Worm (Caenorhabditis elegans) whole organism, young adult: ENCODE measurements around the gene glct-6.

Experiments
- B0019.2 ChIP-seq: fragments of 200-800 bp; sonication (Bioruptor generic); conservative IDR thresholded peaks from 2 replicates; pipeline ENCODE4 v1.3.6; 2022; ENCODE audit warnings: missing genetic modification reagents, missing genetic modification characterization, missing compliant biosample characterization
- B0261.1 ChIP-seq: sonication (generic microtip); optimal IDR thresholded peaks from 2 replicates; lab custom pipeline; 2016; ENCODE audit warnings: mild to moderate bottlenecking, missing genetic modification characterization, moderate library complexity, missing compliant biosample characterization
- C06A6.2 ChIP-seq: fragments of 200-800 bp; sonication (Bioruptor generic); conservative IDR thresholded peaks from 2 replicates; pipeline ENCODE4 v1.3.6; 2022; ENCODE audit warnings: missing genetic modification characterization, missing compliant biosample characterization
- D2030.7 ChIP-seq: fragments of 200-800 bp; sonication (Bioruptor generic); IDR thresholded peaks from 2 replicates; pipeline ENCODE4 v1.3.6; 2022; ENCODE audit warnings: missing genetic modification reagents, missing genetic modification characterization, missing compliant biosample characterization
- F10E7.11 ChIP-seq: sonication (generic microtip); optimal IDR thresholded peaks from 2 replicates; lab custom pipeline; 2017; ENCODE audit warnings: mild to moderate bottlenecking, missing genetic modification characterization, moderate library complexity, missing compliant biosample characterization
- F23B12.7 ChIP-seq: sonication (generic microtip); optimal IDR thresholded peaks from 2 replicates; lab custom pipeline; 2017; ENCODE audit warnings: missing genetic modification characterization, mild to moderate bottlenecking, missing compliant biosample characterization, antibody characterized with exemption, moderate library complexity; ENCODE audit not compliant: insufficient read depth
- F33H1.4 ChIP-seq: fragments of 200-800 bp; sonication (Bioruptor generic); IDR thresholded peaks from 2 replicates; pipeline ENCODE4 v1.3.6; 2022; ENCODE audit warnings: missing genetic modification reagents, missing genetic modification characterization, missing compliant biosample characterization
- F37B4.10 ChIP-seq: fragments of 200-800 bp; sonication (Bioruptor generic); IDR thresholded peaks from 2 replicates; pipeline ENCODE4 v1.3.6; 2022; ENCODE audit warnings: missing genetic modification characterization, missing compliant biosample characterization
- F57C9.4 ChIP-seq: sonication (generic microtip); optimal IDR thresholded peaks from 2 replicates; lab custom pipeline; 2017; ENCODE audit warnings: mild to moderate bottlenecking, missing genetic modification characterization, missing compliant biosample characterization
- T07F8.4 ChIP-seq: sonication (generic microtip); optimal IDR thresholded peaks from 2 replicates; lab custom pipeline; 2016; ENCODE audit warnings: mild to moderate bottlenecking, missing genetic modification characterization, moderate library complexity, missing compliant biosample characterization
- Y53F4B.3 ChIP-seq: fragments of 200-800 bp; sonication (Bioruptor generic); IDR thresholded peaks from 2 replicates; pipeline ENCODE4 v1.3.6; 2022; ENCODE audit warnings: missing genetic modification reagents, missing genetic modification characterization, missing compliant biosample characterization
- Y53G8AR.9 ChIP-seq: fragments of 200-800 bp; sonication (Bioruptor generic); conservative IDR thresholded peaks from 2 replicates; pipeline ENCODE4 v1.3.6; 2022; ENCODE audit warnings: missing genetic modification reagents, missing genetic modification characterization, missing compliant biosample characterization
- Y79H2A.3 ChIP-seq: fragments of 200-800 bp; sonication (Bioruptor generic); conservative IDR thresholded peaks from 2 replicates; pipeline ENCODE4 v1.3.6; 2022; ENCODE audit warnings: missing genetic modification reagents, missing genetic modification characterization, missing compliant biosample characterization
- aptf-2 ChIP-seq: fragments of 200-800 bp; sonication (Bioruptor generic); conservative IDR thresholded peaks from 2 replicates; pipeline ENCODE4 v1.3.6; 2022; ENCODE audit warnings: missing genetic modification reagents, missing genetic modification characterization, missing compliant biosample characterization
- aptf-3 ChIP-seq: fragments of 200-800 bp; sonication (Bioruptor generic); IDR thresholded peaks from 2 replicates; pipeline ENCODE4 v1.3.6; 2022; ENCODE audit warnings: missing genetic modification characterization, missing compliant biosample characterization
- athp-1 ChIP-seq: sonication (generic microtip); optimal IDR thresholded peaks from 2 replicates; lab custom pipeline; 2017; ENCODE audit warnings: mild to moderate bottlenecking, missing genetic modification characterization, missing compliant biosample characterization
- attf-3 ChIP-seq: fragments of 200-800 bp; sonication (Bioruptor generic); conservative IDR thresholded peaks from 2 replicates; pipeline ENCODE4 v1.3.6; 2022; ENCODE audit warnings: missing genetic modification reagents, missing genetic modification characterization, missing compliant biosample characterization
- attf-5 ChIP-seq: fragments of 200-800 bp; sonication (Bioruptor generic); optimal IDR thresholded peaks from 2 replicates; lab custom pipeline; 2018; ENCODE audit warnings: mild to moderate bottlenecking, missing genetic modification characterization, missing compliant biosample characterization
- cebp-1 ChIP-seq, 2 experiments: fragments of 200-800 bp in 1 of 2; sonication (Bioruptor generic) in 1 of 2; sonication (generic microtip) in 1 of 2; IDR thresholded peaks in 1 of 2; optimal IDR thresholded peaks in 1 of 2; 2 replicates each; pipeline versions ENCODE4 v1.3.6 to Lab custom; 2017 to 2022; ENCODE audit warnings: missing compliant biosample characterization in 2 of 2, missing genetic modification characterization in 2 of 2, mild to moderate bottlenecking in 1 of 2, missing genetic modification reagents in 1 of 2, moderate library complexity in 1 of 2
- ceh-100 ChIP-seq: fragments of 200-800 bp; sonication (Bioruptor generic); IDR thresholded peaks from 2 replicates; pipeline ENCODE4 v1.3.6; 2022; ENCODE audit warnings: missing genetic modification reagents, missing genetic modification characterization, missing compliant biosample characterization
- ceh-40 ChIP-seq: fragments of 200-800 bp; sonication (Bioruptor generic); IDR thresholded peaks from 2 replicates; pipeline ENCODE4 v1.3.6; 2022; ENCODE audit warnings: missing genetic modification characterization, missing compliant biosample characterization
- dpff-1 ChIP-seq: sonication (generic microtip); optimal IDR thresholded peaks from 2 replicates; lab custom pipeline; 2017; ENCODE audit warnings: mild to moderate bottlenecking, missing genetic modification characterization, missing compliant biosample characterization
- dpl-1 ChIP-seq: fragments of 150-350 bp; optimal IDR thresholded peaks from 2 replicates; lab custom pipeline; 2014; ENCODE audit warnings: missing biosample characterization, missing genetic modification reagents, missing genetic modification characterization
- hmg-1.2 ChIP-seq: fragments of 200-800 bp; sonication (Bioruptor generic); IDR thresholded peaks from 2 replicates; pipeline ENCODE4 v1.3.6; 2022; ENCODE audit warnings: missing genetic modification reagents, missing genetic modification characterization, missing compliant biosample characterization
- let-607 ChIP-seq, 2 experiments: fragments of 200-800 bp in 1 of 2; sonication (Bioruptor generic) in 1 of 2; sonication (generic microtip) in 1 of 2; optimal IDR thresholded peaks; 2 replicates each; lab custom pipeline; 2016 to 2018; ENCODE audit warnings: mild to moderate bottlenecking in 2 of 2, missing compliant biosample characterization in 2 of 2, missing genetic modification characterization in 2 of 2, moderate library complexity in 2 of 2, missing genotype in 1 of 2
- lin-40 ChIP-seq: sonication (generic microtip); optimal IDR thresholded peaks from 2 replicates; lab custom pipeline; 2016; ENCODE audit warnings: missing genetic modification characterization, mild to moderate bottlenecking, missing compliant biosample characterization, missing genotype, missing genetic modification reagents
- lsl-1 ChIP-seq: fragments of 200-800 bp; sonication (Bioruptor generic); optimal IDR thresholded peaks from 2 replicates; lab custom pipeline; 2018; ENCODE audit warnings: mild to moderate bottlenecking, missing genetic modification characterization, moderate library complexity, missing compliant biosample characterization
- madf-6 ChIP-seq: fragments of 200-800 bp; sonication (Bioruptor generic); IDR thresholded peaks from 2 replicates; pipeline ENCODE4 v1.3.6; 2022; ENCODE audit warnings: missing genetic modification reagents, missing genetic modification characterization, missing compliant biosample characterization
- madf-8 ChIP-seq: fragments of 200-800 bp; sonication (Bioruptor generic); conservative IDR thresholded peaks from 2 replicates; pipeline ENCODE4 v1.3.6; 2022; ENCODE audit warnings: missing genetic modification reagents, missing genetic modification characterization, missing compliant biosample characterization
- nfya-1 ChIP-seq: sonication (generic microtip); optimal IDR thresholded peaks from 2 replicates; lab custom pipeline; 2017; ENCODE audit warnings: antibody characterized with exemption, missing compliant biosample characterization, missing genetic modification characterization, borderline replicate concordance; ENCODE audit not compliant: insufficient read depth
- nhr-27 ChIP-seq: fragments of 200-800 bp; sonication (Bioruptor generic); optimal IDR thresholded peaks from 2 replicates; lab custom pipeline; 2018; ENCODE audit warnings: mild to moderate bottlenecking, missing genetic modification characterization, moderate library complexity, missing compliant biosample characterization
- nhr-80 ChIP-seq: sonication (generic microtip); optimal IDR thresholded peaks from 2 replicates; lab custom pipeline; 2016; ENCODE audit warnings: missing genetic modification characterization, missing compliant biosample characterization
- pha-4 ChIP-seq: fragments of 150-350 bp; sonication (generic microtip); optimal IDR thresholded peaks from 2 replicates; lab custom pipeline; 2014; ENCODE audit warnings: missing biosample characterization, missing genetic modification reagents, missing genetic modification characterization
- rpc-1 ChIP-seq, 2 experiments: fragments of 150-350 bp in 1 of 2; sonication (generic microtip) in 1 of 2; optimal IDR thresholded peaks; 2 replicates each; lab custom pipeline; 2014 to 2018; ENCODE audit warnings: missing biosample characterization in 1 of 2, missing genetic modification characterization in 1 of 2, missing genetic modification reagents in 1 of 2, missing genotype in 1 of 2
- sea-2 ChIP-seq: fragments of 200-800 bp; sonication (Bioruptor generic); IDR thresholded peaks from 2 replicates; pipeline ENCODE4 v1.3.6; 2022; ENCODE audit warnings: missing genetic modification characterization, missing compliant biosample characterization
- snpc-4 ChIP-seq, 5 experiments: fragments of 150-350 bp in 1 of 5; sonication (generic microtip) in 4 of 5; optimal IDR thresholded peaks; 2 replicates each; lab custom pipeline; 2014 to 2018; ENCODE audit warnings: missing genetic modification characterization in 5 of 5, missing biosample characterization in 3 of 5, antibody characterized with exemption in 2 of 5, mild to moderate bottlenecking in 2 of 5, missing compliant biosample characterization in 2 of 5, missing genotype in 2 of 5, moderate library complexity in 2 of 5, missing genetic modification reagents in 1 of 5
- tbp1 ChIP-seq: fragments of 200-800 bp; sonication (Bioruptor generic); optimal IDR thresholded peaks from 2 replicates; lab custom pipeline; 2018; ENCODE audit warnings: mild to moderate bottlenecking, missing genetic modification characterization, missing compliant biosample characterization
- tlf-1 ChIP-seq: fragments of 200-800 bp; sonication (Bioruptor generic); optimal IDR thresholded peaks from 2 replicates; lab custom pipeline; 2018; ENCODE audit warnings: mild to moderate bottlenecking, missing genetic modification characterization, missing compliant biosample characterization
- unc-62 ChIP-seq: fragments of 150-350 bp; optimal IDR thresholded peaks from 2 replicates; lab custom pipeline; 2014; ENCODE audit warnings: missing biosample characterization, missing genetic modification reagents, missing genetic modification characterization
- zfh-2 ChIP-seq: fragments of 200-800 bp; sonication (Bioruptor generic); conservative IDR thresholded peaks from 2 replicates; pipeline ENCODE4 v1.3.6; 2022; ENCODE audit warnings: missing genetic modification reagents, missing genetic modification characterization, missing compliant biosample characterization
- ztf-18 ChIP-seq: sonication (generic microtip); optimal IDR thresholded peaks from 2 replicates; lab custom pipeline; 2016; ENCODE audit warnings: missing genotype, mild to moderate bottlenecking, missing genetic modification characterization, missing compliant biosample characterization
- ztf-22 ChIP-seq: fragments of 200-800 bp; sonication (Bioruptor generic); optimal IDR thresholded peaks from 2 replicates; lab custom pipeline; 2018; ENCODE audit warnings: mild to moderate bottlenecking, missing genetic modification characterization, moderate library complexity, missing compliant biosample characterization
- ztf-28 ChIP-seq: fragments of 200-800 bp; sonication (Bioruptor generic); IDR thresholded peaks from 2 replicates; pipeline ENCODE4 v1.3.6; 2022; ENCODE audit warnings: missing genetic modification reagents, missing genetic modification characterization, missing compliant biosample characterization

glct-6 gene

ce11 chrIV:3797442-3797841, 13.4 kb downstream of the glct-6 start:
- TF ChIP-seq Y53G8AR.9 (GFP tag; lab: Robert Waterston, UW) (no peak), zfh-2 (peak; percentile 64; the same call in 1 of the 2 replicates)

- no peak for TF ChIP-seq B0261.1 (tag; lab: Kevin White, UChicago)
- TF ChIP-seq sea-2 (GFP tag; lab: Robert Waterston, UW): no peak
- TF ChIP-seq dpl-1 (GFP tag; lab: Kevin White, UChicago): no peak
- no peak for TF ChIP-seq pha-4
- no peak for TF ChIP-seq T07F8.4 (tag; lab: Kevin White, UChicago)
- TF ChIP-seq F37B4.10: no peak
- TF ChIP-seq F10E7.11 (tag; lab: Kevin White, UChicago): no peak
- TF ChIP-seq tbp1: no peak
Measured at ce11 chrIV:3800952-3801351, 16.9 kb downstream of the glct-6 start, which contains the start of gene osm-3. Gene osm-3 (minus strand): TSS chrIV:3801052.

- TF ChIP-seq Y53F4B.3 (GFP tag; lab: Robert Waterston, UW) (no peak), ztf-22 (no peak), let-607 (tag; optimal IDR thresholded peaks at IDR 0.05; lab: Kevin White, UChicago) (peak in 1 of 2 experiments; percentile 42), rpc-1 (optimal IDR thresholded peaks at IDR 0.05; lab: Kevin White, UChicago) (no peak), rpc-1 (tag; optimal IDR thresholded peaks at IDR 0.05; lab: Kevin White, UChicago) (no peak), pha-4 (no peak), unc-62 (GFP tag; lab: Kevin White, UChicago) (no peak), snpc-4 (GFP tag; optimal IDR thresholded peaks at IDR 0.05; lab: Kevin White, UChicago) (no peak), snpc-4 (tag; optimal IDR thresholded peaks at IDR 0.05; lab: Kevin White, UChicago) (peak in 1 of 4 experiments; percentile 5), C06A6.2 (GFP tag; lab: Robert Waterston, UW) (no peak), attf-5 (GFP tag; lab: Kevin White, UChicago) (peak; percentile 0), attf-3 (GFP tag; lab: Robert Waterston, UW) (0 out of 2 replicates have a peak, but pooled peaks have one; percentile 23), F23B12.7 (tag; lab: Kevin White, UChicago) (peak; percentile 12), ztf-28 (GFP tag; lab: Robert Waterston, UW) (no peak), nhr-27 (tag; lab: Kevin White, UChicago) (no peak), tbp1 (peak; percentile 19), nfya-1 (tag; lab: Kevin White, UChicago) (no peak), nhr-80 (tag; lab: Kevin White, UChicago) (no peak), ztf-18 (tag; lab: Kevin White, UChicago) (peak; percentile 12), ceh-100 (GFP tag; lab: Robert Waterston, UW) (0 out of 2 replicates have a peak, but pooled peaks have one; percentile 44), aptf-3 (GFP tag; lab: Robert Waterston, UW) (no peak), B0019.2 (GFP tag; lab: Robert Waterston, UW) (peak; percentile 54; the same call in 1 of the 2 replicates), madf-8 (GFP tag; lab: Robert Waterston, UW) (no peak), athp-1 (no peak), F57C9.4 (no peak), hmg-1.2 (GFP tag; lab: Robert Waterston, UW) (peak; percentile 30; the same call in 1 of the 2 replicates), D2030.7 (GFP tag; lab: Robert Waterston, UW) (peak; percentile 23; the same call in 1 of the 2 replicates), madf-6 (GFP tag; lab: Robert Waterston, UW) (peak; percentile 63; the same call in 1 of the 2 replicates), ceh-40 (GFP tag; lab: Robert Waterston, UW) (no peak), lin-40 (tag; lab: Kevin White, UChicago) (peak; percentile 40), F33H1.4 (GFP tag; lab: Robert Waterston, UW) (peak; percentile 31), cebp-1 (GFP tag; IDR thresholded peaks at IDR 0.05; lab: Robert Waterston, UW) (no peak), cebp-1 (tag; optimal IDR thresholded peaks at IDR 0.05; lab: Kevin White, UChicago) (peak; percentile 63), lsl-1 (GFP tag; lab: Kevin White, UChicago) (peak; percentile 26), tlf-1 (GFP tag; lab: Kevin White, UChicago) (no peak), aptf-2 (no peak), dpl-1 (GFP tag; lab: Kevin White, UChicago) (no peak), dpff-1 (no peak), Y79H2A.3 (0 out of 2 replicates have a peak, but pooled peaks have one; percentile 54)
Measured at ce11 chrIV:3803252-3803651, 19.2 kb downstream of the glct-6 start, which contains the start of the genes algn-14 and M02B7.2. Gene algn-14 (minus strand): TSS chrIV:3803426. Gene M02B7.2 (plus strand): TSS chrIV:3803581.
